Fruit fly (Drosophila melanogaster) whole organism, embryonic: ENCODE results near the gene CG6178.

Experiments used
- Atf-2 ChIP-seq: fragments of 200-800 bp; sonication (Bioruptor generic); optimal IDR thresholded peaks from 2 replicates; lab custom pipeline; 2016; ENCODE audit warnings: missing biosample characterization, missing genetic modification characterization
- CG10462 ChIP-seq: fragments of 200-800 bp; sonication (Bioruptor generic); optimal IDR thresholded peaks from 2 replicates; lab custom pipeline; 2016; ENCODE audit warnings: missing biosample characterization, missing genetic modification characterization
- CG11696 ChIP-seq: fragments of 200-800 bp; sonication (Bioruptor generic); IDR thresholded peaks from 2 replicates; pipeline ENCODE4 v1.3.6; 2022; ENCODE audit warnings: missing biosample characterization, missing genetic modification characterization
- CG12155 ChIP-seq: fragments of 200-800 bp; sonication (Bioruptor generic); optimal IDR thresholded peaks from 3 replicates; lab custom pipeline; 2016; ENCODE audit warnings: missing biosample characterization, missing genetic modification characterization
- CG14014 ChIP-seq: fragments of 200-800 bp; sonication (Bioruptor generic); IDR thresholded peaks from 2 replicates; pipeline ENCODE4 v1.3.6; 2022; ENCODE audit warnings: missing biosample characterization, missing genetic modification characterization
- CG16863 ChIP-seq: fragments of 200-800 bp; sonication (Bioruptor generic); optimal IDR thresholded peaks from 3 replicates; lab custom pipeline; 2016; ENCODE audit warnings: missing biosample characterization, missing genetic modification characterization
- CG17361 ChIP-seq: fragments of 200-800 bp; sonication (Bioruptor generic); IDR thresholded peaks from 3 replicates; pipeline ENCODE4 v1.3.6; 2022; ENCODE audit warnings: missing biosample characterization, missing genetic modification characterization
- CG1792 ChIP-seq: fragments of 200-800 bp; sonication (Bioruptor generic); optimal IDR thresholded peaks from 2 replicates; lab custom pipeline; 2016; ENCODE audit warnings: missing biosample characterization, missing genetic modification characterization
- CG18262 ChIP-seq: fragments of 200-800 bp; optimal IDR thresholded peaks from 3 replicates; lab custom pipeline; 2019; ENCODE audit warnings: missing biosample characterization, mild to moderate bottlenecking, missing genetic modification characterization, moderate library complexity
- CG18599 ChIP-seq: fragments of 200-800 bp; sonication (Bioruptor generic); optimal IDR thresholded peaks from 3 replicates; lab custom pipeline; 2017; ENCODE audit warnings: missing biosample characterization, missing genetic modification characterization, mild to moderate bottlenecking, moderate library complexity, missing genetic modification reagents
- CG18764 ChIP-seq: fragments of 200-800 bp; sonication (Bioruptor generic); optimal IDR thresholded peaks from 3 replicates; lab custom pipeline; 2016; ENCODE audit warnings: missing biosample characterization, missing genetic modification characterization
- CG2120 ChIP-seq: fragments of 200-800 bp; sonication (Bioruptor generic); optimal IDR thresholded peaks from 3 replicates; lab custom pipeline; 2016; ENCODE audit warnings: missing biosample characterization, missing genetic modification characterization
- CG2678 ChIP-seq: fragments of 200-800 bp; sonication (Bioruptor generic); optimal IDR thresholded peaks from 3 replicates; lab custom pipeline; 2019; ENCODE audit warnings: missing biosample characterization, mild to moderate bottlenecking, missing genetic modification characterization, moderate library complexity
- CG2889 ChIP-seq: fragments of 200-800 bp; sonication (Bioruptor generic); IDR thresholded peaks from 3 replicates; pipeline ENCODE4 v1.3.6; 2022; ENCODE audit warnings: missing biosample characterization, missing genetic modification characterization
- CG3065 ChIP-seq: fragments of 200-800 bp; sonication (Bioruptor generic); optimal IDR thresholded peaks from 2 replicates; lab custom pipeline; 2016; ENCODE audit warnings: missing biosample characterization, missing genetic modification characterization
- CG3838 ChIP-seq: fragments of 200-800 bp; sonication (Bioruptor generic); optimal IDR thresholded peaks from 3 replicates; lab custom pipeline; 2016; ENCODE audit warnings: missing biosample characterization, missing genetic modification characterization
- CG42726 ChIP-seq: fragments of 200-800 bp; sonication (Bioruptor generic); IDR thresholded peaks from 2 replicates; pipeline ENCODE4 v1.3.6; 2022; ENCODE audit warnings: missing biosample characterization, missing genetic modification characterization; ENCODE audit not compliant: partially characterized antibody
- CG5180 ChIP-seq: fragments of 200-800 bp; sonication (Bioruptor generic); optimal IDR thresholded peaks from 3 replicates; lab custom pipeline; 2017; ENCODE audit warnings: missing biosample characterization, missing genetic modification characterization, mild to moderate bottlenecking, moderate library complexity, missing genetic modification reagents
- CG6791 ChIP-seq: fragments of 200-800 bp; sonication (Bioruptor generic); IDR thresholded peaks from 3 replicates; pipeline ENCODE4 v1.3.6; 2022; ENCODE audit warnings: missing biosample characterization, missing genetic modification characterization; ENCODE audit not compliant: partially characterized antibody
- CG7271 ChIP-seq: fragments of 200-800 bp; sonication (Bioruptor generic); optimal IDR thresholded peaks from 2 replicates; lab custom pipeline; 2018; ENCODE audit warnings: missing biosample characterization, mild to moderate bottlenecking, missing genetic modification characterization, moderate library complexity
- CG8388 ChIP-seq: fragments of 200-800 bp; sonication (Bioruptor generic); optimal IDR thresholded peaks from 2 replicates; lab custom pipeline; 2019; ENCODE audit warnings: missing biosample characterization, mild to moderate bottlenecking, missing genetic modification characterization, moderate library complexity
- CG8765 ChIP-seq: fragments of 200-800 bp; sonication (Bioruptor generic); IDR thresholded peaks from 2 replicates; pipeline ENCODE4 v1.3.6; 2022; ENCODE audit warnings: missing biosample characterization, missing genetic modification characterization
- CG9876 ChIP-seq: fragments of 200-800 bp; sonication (Bioruptor generic); optimal IDR thresholded peaks from 2 replicates; lab custom pipeline; 2016; ENCODE audit warnings: missing biosample characterization, missing genetic modification characterization
- Chrac-16 ChIP-seq: fragments of 200-800 bp; sonication (Bioruptor generic); optimal IDR thresholded peaks from 3 replicates; lab custom pipeline; 2016; ENCODE audit warnings: missing biosample characterization, missing genetic modification characterization
- CoRest ChIP-seq: fragments of 200-800 bp; sonication (Bioruptor generic); optimal IDR thresholded peaks from 3 replicates; lab custom pipeline; 2018; ENCODE audit warnings: missing biosample characterization, mild to moderate bottlenecking, missing genetic modification characterization, moderate library complexity
- Dad ChIP-seq: fragments of 200-800 bp; sonication (Bioruptor generic); optimal IDR thresholded peaks from 3 replicates; lab custom pipeline; 2016; ENCODE audit warnings: missing biosample characterization, missing genetic modification characterization
- Deaf1 ChIP-seq: fragments of 200-800 bp; optimal IDR thresholded peaks from 3 replicates; lab custom pipeline; 2019; ENCODE audit warnings: missing biosample characterization, mild to moderate bottlenecking, missing genetic modification characterization, moderate library complexity
- Dll ChIP-seq: fragments of 200-800 bp; sonication (Bioruptor generic); IDR thresholded peaks from 4 replicates; pipeline ENCODE4 v1.3.6; 2022; ENCODE audit warnings: missing biosample characterization, missing genetic modification characterization; ENCODE audit not compliant: partially characterized antibody
- E2f1 ChIP-seq: fragments of 200-800 bp; sonication (Bioruptor generic); IDR thresholded peaks from 2 replicates; pipeline ENCODE4 v1.3.6; 2022; ENCODE audit warnings: missing biosample characterization, missing genetic modification characterization
- Fer2 ChIP-seq: fragments of 200-800 bp; sonication (Bioruptor generic); optimal IDR thresholded peaks from 2 replicates; lab custom pipeline; 2018; ENCODE audit warnings: missing biosample characterization, mild to moderate bottlenecking, missing genetic modification characterization, moderate library complexity
- Fer3 ChIP-seq: fragments of 200-800 bp; sonication (Bioruptor generic); optimal IDR thresholded peaks from 2 replicates; lab custom pipeline; 2018; ENCODE audit warnings: missing biosample characterization, mild to moderate bottlenecking, missing genetic modification characterization, moderate library complexity
- Jarid2 ChIP-seq: fragments of 200-800 bp; sonication (Bioruptor generic); optimal IDR thresholded peaks from 3 replicates; lab custom pipeline; 2017; ENCODE audit warnings: mild to moderate bottlenecking, missing biosample characterization, missing genetic modification reagents, missing genetic modification characterization
- Nf-YA ChIP-seq: fragments of 200-800 bp; sonication (Bioruptor generic); IDR thresholded peaks from 2 replicates; pipeline ENCODE4 v1.3.6; 2022; ENCODE audit warnings: missing biosample characterization, missing genetic modification characterization
- PHDP ChIP-seq: fragments of 200-800 bp; sonication (Bioruptor generic); optimal IDR thresholded peaks from 3 replicates; lab custom pipeline; 2018; ENCODE audit warnings: missing biosample characterization, mild to moderate bottlenecking, missing genetic modification characterization, moderate library complexity
- Poxn ChIP-seq: fragments of 200-800 bp; sonication (Bioruptor generic); IDR thresholded peaks from 2 replicates; pipeline ENCODE4 v1.3.6; 2022; ENCODE audit warnings: missing biosample characterization, missing genetic modification characterization
- Six4 ChIP-seq: fragments of 200-800 bp; sonication (Bioruptor generic); optimal IDR thresholded peaks from 2 replicates; lab custom pipeline; 2016; ENCODE audit warnings: missing biosample characterization, missing genetic modification characterization
- al ChIP-seq: fragments of 200-800 bp; sonication (Bioruptor generic); IDR thresholded peaks from 2 replicates; pipeline ENCODE4 v1.3.6; 2022; ENCODE audit warnings: missing biosample characterization, missing genetic modification characterization
- ase ChIP-seq: fragments of 200-800 bp; sonication (Bioruptor generic); IDR thresholded peaks from 3 replicates; pipeline ENCODE4 v1.3.6; 2022; ENCODE audit warnings: missing biosample characterization, missing genetic modification characterization
- ash1 ChIP-seq: fragments of 200-800 bp; sonication (Bioruptor generic); optimal IDR thresholded peaks from 2 replicates; lab custom pipeline; 2018; ENCODE audit warnings: missing biosample characterization, mild to moderate bottlenecking, missing genetic modification characterization
- en ChIP-seq: fragments of 200-800 bp; sonication (Bioruptor generic); optimal IDR thresholded peaks from 2 replicates; lab custom pipeline; 2016; ENCODE audit warnings: missing biosample characterization, missing genetic modification characterization
- fd102C ChIP-seq: fragments of 200-800 bp; sonication (Bioruptor generic); optimal IDR thresholded peaks from 2 replicates; lab custom pipeline; 2018; ENCODE audit warnings: missing biosample characterization, mild to moderate bottlenecking, missing genetic modification characterization, moderate library complexity
- fru ChIP-seq: fragments of >200 bp; optimal IDR thresholded peaks from 2 replicates; lab custom pipeline; 2017
- ftz-f1 ChIP-seq: fragments of 200-800 bp; sonication (Bioruptor generic); optimal IDR thresholded peaks from 2 replicates; lab custom pipeline; 2016; ENCODE audit warnings: missing biosample characterization, missing genetic modification characterization
- gsb-n ChIP-seq: fragments of 200-800 bp; sonication (Bioruptor generic); optimal IDR thresholded peaks from 3 replicates; lab custom pipeline; 2018; ENCODE audit warnings: missing biosample characterization, mild to moderate bottlenecking, missing genetic modification characterization
- p53 ChIP-seq: fragments of 200-800 bp; sonication (Bioruptor generic); optimal IDR thresholded peaks from 2 replicates; lab custom pipeline; 2016; ENCODE audit warnings: missing biosample characterization, missing genetic modification characterization
- pb ChIP-seq: fragments of 200-800 bp; sonication (Bioruptor generic); optimal IDR thresholded peaks from 3 replicates; lab custom pipeline; 2016; ENCODE audit warnings: missing biosample characterization, missing genetic modification characterization
- pzg ChIP-seq: fragments of 200-800 bp; sonication (Bioruptor generic); optimal IDR thresholded peaks from 3 replicates; lab custom pipeline; 2018; ENCODE audit warnings: missing biosample characterization, mild to moderate bottlenecking, missing genetic modification characterization, moderate library complexity
- ranshi ChIP-seq: fragments of 200-800 bp; sonication (Bioruptor generic); IDR thresholded peaks from 2 replicates; pipeline ENCODE4 v1.3.6; 2022; ENCODE audit warnings: missing biosample characterization, missing genetic modification characterization
- scrt ChIP-seq: fragments of 200-800 bp; sonication (Bioruptor generic); optimal IDR thresholded peaks from 2 replicates; lab custom pipeline; 2018; ENCODE audit warnings: missing biosample characterization, mild to moderate bottlenecking, missing genetic modification characterization, moderate library complexity
- sug ChIP-seq: fragments of 200-800 bp; optimal IDR thresholded peaks from 2 replicates; lab custom pipeline; 2019; ENCODE audit warnings: missing biosample characterization, mild to moderate bottlenecking, missing genetic modification characterization, moderate library complexity

CG6178 gene

DNA sequence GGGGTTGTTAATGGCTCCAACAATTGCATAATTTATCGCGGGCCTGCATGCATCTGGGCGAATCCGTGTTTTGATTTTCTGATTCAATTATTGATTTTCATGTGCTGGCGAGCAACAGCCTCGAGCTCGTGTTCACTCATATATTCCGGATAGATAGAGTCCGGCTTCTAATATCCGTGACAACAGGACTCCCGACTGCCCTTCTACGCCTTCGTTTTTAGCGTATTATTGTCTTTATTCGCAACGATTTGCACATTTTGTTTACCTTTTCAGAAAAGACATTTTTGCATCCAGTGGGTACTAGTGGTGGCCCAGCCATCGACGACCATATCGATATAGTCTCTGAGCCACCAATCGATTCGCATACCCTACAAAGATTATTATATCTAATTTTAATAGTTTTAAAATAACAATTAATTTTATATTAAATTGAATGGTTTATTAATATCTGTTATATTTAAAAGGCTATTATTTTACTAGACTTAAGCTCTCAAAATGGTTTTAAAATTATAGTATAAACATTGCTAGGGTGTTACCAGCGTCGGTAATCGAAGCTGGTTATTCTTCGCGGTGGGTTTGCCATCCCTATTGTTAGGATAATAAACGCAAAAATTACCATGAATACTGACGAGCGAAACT, 9.1 kb downstream of the CG6178 start, which contains the start of the genes Myo95E and TBC1d7 (continued):
- TF ChIP-seq CG18262 (tag; lab: Kevin White, UChicago) (peak; percentile 90), CG6791 (GFP tag; lab: Robert Waterston, UW) (peak; percentile 39; the same call in 1 of the 3 replicates), CG42726 (0 out of 2 replicates have a peak, but pooled peaks have one; percentile 35), CG10462 (peak; percentile 40), Deaf1 (no peak), Poxn (no peak; the same call in 1 of the 2 replicates), E2f1 (GFP tag; lab: Robert Waterston, UW) (peak; percentile 93), p53 (GFP tag; lab: Kevin White, UChicago) (no peak), ftz-f1 (GFP tag; lab: Kevin White, UChicago) (no peak), CoRest (tag; lab: Kevin White, UChicago) (peak; percentile 93), CG12155 (GFP tag; lab: Kevin White, UChicago) (peak; percentile 79), CG7271 (tag; lab: Kevin White, UChicago) (peak; percentile 60), CG16863 (peak; percentile 6), Chrac-16 (GFP tag; lab: Kevin White, UChicago) (peak; percentile 86), CG9876 (GFP tag; lab: Kevin White, UChicago) (no peak), CG8765 (GFP tag; lab: Robert Waterston, UW) (peak; percentile 78), pb (no peak), CG18764 (GFP tag; lab: Kevin White, UChicago) (peak; percentile 83), CG8388 (GFP tag; lab: Kevin White, UChicago) (peak; percentile 82), Fer3 (peak; percentile 86), Nf-YA (peak; percentile 83), Dad (GFP tag; lab: Kevin White, UChicago) (no peak), en (GFP tag; lab: Kevin White, UChicago) (no peak), CG14014 (peak; percentile 93), sug (peak; percentile 86), ase (peak; percentile 75), Dll (peak; percentile 88), CG17361 (peak; percentile 92), CG1792 (GFP tag; lab: Kevin White, UChicago) (no peak), gsb-n (tag; lab: Kevin White, UChicago) (no peak), PHDP (tag; lab: Kevin White, UChicago) (peak; percentile 90), CG5180 (GFP tag; lab: Kevin White, UChicago) (no peak), Jarid2 (no peak), fru (no peak), ash1 (GFP tag; lab: Kevin White, UChicago) (no peak), CG11696 (GFP tag; lab: Robert Waterston, UW) (peak; percentile 72), ranshi (GFP tag; lab: Robert Waterston, UW) (peak; percentile 93), CG3065 (peak; percentile 26), Fer2 (peak; percentile 73), CG2678 (tag; lab: Kevin White, UChicago) (peak; percentile 92), CG18599 (no peak), pzg (GFP tag; lab: Kevin White, UChicago) (peak; percentile 50), CG2889 (GFP tag; lab: Robert Waterston, UW) (peak; percentile 82), CG2120 (peak; percentile 84), scrt (GFP tag; lab: Kevin White, UChicago) (peak; percentile 68), al (peak; percentile 91), Six4 (GFP tag; lab: Kevin White, UChicago) (peak; percentile 76), fd102C (GFP tag; lab: Kevin White, UChicago) (peak; percentile 35), CG3838 (GFP tag; lab: Kevin White, UChicago) (peak; percentile 28), Atf-2 (no peak)
